Fruit fly (Drosophila melanogaster): ENCODE data around the gene CG9701.

CG9701 gene

DNA sequence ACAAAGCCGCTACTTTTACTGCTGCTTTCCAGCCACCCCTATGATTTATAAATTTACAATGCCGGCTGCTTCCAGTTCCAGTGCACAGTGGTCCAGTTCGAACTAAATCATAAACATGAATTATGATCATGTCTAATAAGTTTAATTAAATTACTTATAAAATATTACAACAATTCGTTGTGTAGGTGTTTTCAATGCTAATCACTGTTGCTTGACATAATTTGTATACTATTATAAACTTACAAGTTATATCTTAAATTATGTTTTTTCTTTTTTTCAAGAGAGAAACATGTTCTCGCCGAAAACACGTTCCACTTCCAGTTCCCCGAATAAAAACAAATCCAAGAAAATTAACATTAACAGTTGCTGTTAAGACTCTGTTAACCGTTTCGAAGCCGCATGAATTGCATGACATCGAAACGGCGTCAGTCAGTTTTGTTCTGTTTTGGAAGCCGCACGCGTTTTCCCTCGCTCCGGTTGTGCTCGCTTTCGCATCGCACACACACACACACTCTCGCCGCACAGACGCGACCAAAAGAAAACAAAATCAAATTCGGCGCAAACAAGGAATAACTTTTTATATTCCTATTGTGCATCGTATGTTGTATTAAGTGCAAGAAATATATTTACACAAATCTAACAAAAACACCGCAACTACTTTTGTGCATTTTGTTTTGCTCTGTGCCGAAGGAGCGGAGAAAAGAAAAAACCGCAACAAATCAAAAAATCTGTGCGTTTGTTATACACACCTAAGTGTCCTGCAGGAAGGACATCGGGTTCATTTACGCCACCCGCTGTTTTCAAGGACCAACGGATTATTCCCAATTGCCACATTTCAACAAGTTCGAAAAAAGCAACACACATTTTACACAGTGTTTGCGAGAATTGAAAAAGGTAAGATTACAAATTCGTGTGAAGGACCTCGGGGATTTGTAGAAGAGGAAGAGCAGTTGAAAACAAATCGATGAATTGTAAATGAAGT lies 32.6 kb downstream of the CG9701 start, which contains the start of gene Nrt (continued):
- TF ChIP-seq bcd (GFP tag; optimal IDR thresholded peaks at IDR 0.05) (peak; percentile 13), mam (GFP tag; optimal IDR thresholded peaks at IDR 0.05) (no peak), CrebB (tag; optimal IDR thresholded peaks at IDR 0.05) (peak; percentile 43), CG17829 (tag; optimal IDR thresholded peaks at IDR 0.05) (peak; percentile 67), Hr78 (GFP tag; optimal IDR thresholded peaks at IDR 0.05) (peak in 1 of 2 experiments; percentile 21), CTCF (GFP tag; optimal IDR thresholded peaks at IDR 0.05) (peak; percentile 17), HLH3B (GFP tag; IDR thresholded peaks at IDR 0.05) (peak; percentile 60; the same call in 1 of the 2 replicates), CG16863 (GFP tag; optimal IDR thresholded peaks at IDR 0.05) (no peak), CG7928 (GFP tag; optimal IDR thresholded peaks at IDR 0.05) (peak; percentile 1), CG12104 (GFP tag; optimal IDR thresholded peaks at IDR 0.05) (peak; percentile 34), gro (GFP tag; optimal IDR thresholded peaks at IDR 0.05) (no peak), CG12942 (GFP tag; optimal IDR thresholded peaks at IDR 0.05) (peak; percentile 9), cato (GFP tag; optimal IDR thresholded peaks at IDR 0.05; ENCODE audit: borderline replicate concordance) (no peak), lmd (GFP tag; IDR thresholded peaks at IDR 0.05) (peak; percentile 36), CG3163 (GFP tag; optimal IDR thresholded peaks at IDR 0.05) (peak; percentile 1), CG14710 (tag; optimal IDR thresholded peaks at IDR 0.05) (peak; percentile 70), Hr51 (GFP tag; optimal IDR thresholded peaks at IDR 0.05) (peak in 1 of 2 experiments; percentile 84), CG18476 (GFP tag; optimal IDR thresholded peaks at IDR 0.05) (peak; percentile 72), Dip3 (GFP tag; optimal IDR thresholded peaks at IDR 0.05) (no peak), en (GFP tag; optimal IDR thresholded peaks at IDR 0.05) (no peak), gcm (GFP tag; optimal IDR thresholded peaks at IDR 0.05) (peak; percentile 97), CG7839 (tag; optimal IDR thresholded peaks at IDR 0.05) (peak; percentile 63), Doc3 (GFP tag; IDR thresholded peaks at IDR 0.05; ENCODE audit: partially characterized antibody) (no peak), sc (optimal IDR thresholded peaks at IDR 0.05) (no peak), sc (GFP tag; optimal IDR thresholded peaks at IDR 0.05) (peak; percentile 19), CG11398 (GFP tag; optimal IDR thresholded peaks at IDR 0.05) (no peak), CG7745 (tag; optimal IDR thresholded peaks at IDR 0.05) (no peak), nmo (GFP tag; optimal IDR thresholded peaks at IDR 0.05) (peak; percentile 37), chm (GFP tag; IDR thresholded peaks at IDR 0.05) (peak; percentile 92), CG12769 (tag; optimal IDR thresholded peaks at IDR 0.05) (peak; percentile 47), fd96Cb (tag; optimal IDR thresholded peaks at IDR 0.05) (peak; percentile 50), CG17802 (tag; optimal IDR thresholded peaks at IDR 0.05) (no peak), Poxn (GFP tag; IDR thresholded peaks at IDR 0.05) (no peak), Dfd (GFP tag; optimal IDR thresholded peaks at IDR 0.05) (no peak), CG14441 (GFP tag; IDR thresholded peaks at IDR 0.05) (0 out of 2 replicates have a peak, but pooled peaks have one; percentile 12), ap (GFP tag; IDR thresholded peaks at IDR 0.05) (no peak; the same call in 1 of the 2 replicates), nerfin-2 (GFP tag; IDR thresholded peaks at IDR 0.05; ENCODE audit: partially characterized antibody) (0 out of 2 replicates have a peak, but pooled peaks have one; percentile 40), Dbx (GFP tag; IDR thresholded peaks at IDR 0.05) (0 out of 3 replicates have a peak, but pooled peaks have one; percentile 30), h (optimal IDR thresholded peaks at IDR 0.05) (no peak), wek (GFP tag; optimal IDR thresholded peaks at IDR 0.05) (no peak), CG2875 (GFP tag; optimal IDR thresholded peaks at IDR 0.05) (peak; percentile 27), CG13123 (GFP tag; optimal IDR thresholded peaks at IDR 0.05) (peak; percentile 16), HLHmδ (GFP tag; optimal IDR thresholded peaks at IDR 0.05) (peak; percentile 55), CG17359 (tag; optimal IDR thresholded peaks at IDR 0.05) (peak; percentile 74), mirr (GFP tag; optimal IDR thresholded peaks at IDR 0.05) (no peak), Xbp1 (GFP tag; optimal IDR thresholded peaks at IDR 0.05) (peak; percentile 38), CHES-1-like (GFP tag; optimal IDR thresholded peaks at IDR 0.05) (peak; percentile 7), CG15479 (GFP tag; optimal IDR thresholded peaks at IDR 0.05) (peak; percentile 68)
